1 worm cellular context compared by ENCODE assay signal in genomic region chrV:11029309-11029708, ce11.
A peak's percentile ranks its signal among the peaks of the same experiment; 100 is the strongest.
TF ChIP-seq lines count a peak whose summit lies in the region.

No protein-coding gene starts in this region.

TF ChIP-seq in whole organism, L4 larva, 104 proteins besides CTCF, POLR2A, EP300 and RAD21 (continued from another document):
- TF ChIP-seq ZK337.2 (GFP tag; IDR thresholded peaks at IDR 0.05; lab: Robert Waterston, UW) (0 out of 2 replicates have a peak, but pooled peaks have one; percentile 53), duxl-1 (tag; optimal IDR thresholded peaks at IDR 0.05; lab: Kevin White, UChicago; ENCODE audit: poor library complexity) (peak; percentile 68), tag-97 (GFP tag; IDR thresholded peaks at IDR 0.05; lab: Robert Waterston, UW) (no peak), nhr-6 (tag; optimal IDR thresholded peaks at IDR 0.05; lab: Kevin White, UChicago) (peak; percentile 46), lin-15B (tag; optimal IDR thresholded peaks at IDR 0.05; lab: Kevin White, UChicago) (no peak), snpc-1.2 (GFP tag; IDR thresholded peaks at IDR 0.05; lab: Robert Waterston, UW) (no peak), F10B5.3 (tag; optimal IDR thresholded peaks at IDR 0.05; lab: Kevin White, UChicago) (no peak), T26A8.4 (GFP tag; IDR thresholded peaks at IDR 0.05; lab: Robert Waterston, UW) (no peak), unc-62 (GFP tag; optimal IDR thresholded peaks at IDR 0.05 in 1 of 2; lab: Kevin White, UChicago) (no peak), unc-62 (tag; optimal IDR thresholded peaks at IDR 0.05; lab: Kevin White, UChicago) (no peak), R02D3.7 (tag; optimal IDR thresholded peaks at IDR 0.05; lab: Kevin White, UChicago) (no peak), nhr-25 (tag; optimal IDR thresholded peaks at IDR 0.05; lab: Kevin White, UChicago; ENCODE audit: borderline replicate concordance, insufficient read depth) (no peak), spr-1 (tag; optimal IDR thresholded peaks at IDR 0.05; lab: Kevin White, UChicago) (peak; percentile 41), nhr-11 (tag; optimal IDR thresholded peaks at IDR 0.05; lab: Kevin White, UChicago) (no peak), nhr-76 (tag; optimal IDR thresholded peaks at IDR 0.05; lab: Kevin White, UChicago) (no peak), hlh-11 (tag; optimal IDR thresholded peaks at IDR 0.05; lab: Kevin White, UChicago) (peak; percentile 2), ceh-62 (tag; optimal IDR thresholded peaks at IDR 0.05; lab: Kevin White, UChicago) (no peak), aha-1 (tag; lab: Kevin White, UChicago) (no peak), saeg-2 (GFP tag; IDR thresholded peaks at IDR 0.05; lab: Robert Waterston, UW) (no peak), madf-5 (GFP tag; IDR thresholded peaks at IDR 0.05; lab: Robert Waterston, UW) (no peak), lim-7 (GFP tag; IDR thresholded peaks at IDR 0.05; lab: Robert Waterston, UW) (no peak), set-16 (GFP tag; IDR thresholded peaks at IDR 0.05; lab: Robert Waterston, UW) (no peak), dmd-9 (GFP tag; IDR thresholded peaks at IDR 0.05; lab: Robert Waterston, UW) (peak; percentile 69), zfp-3 (GFP tag; conservative IDR thresholded peaks at IDR 0.05; lab: Robert Waterston, UW) (0 out of 2 replicates have a peak, but pooled peaks have one; percentile 49)
TF ChIP-seq in whole organism, L4 larva: peak in this region for 23.
